Fruit fly (Drosophila melanogaster) whole organism, prepupa: ENCODE data around the gene CCAP.

ENCODE experiments used
- CG16779 ChIP-seq: fragments of 200-800 bp; sonication (Bioruptor generic); optimal IDR thresholded peaks from 3 replicates; lab custom pipeline; 2017; ENCODE audit warnings: missing biosample characterization, mild to moderate bottlenecking, missing genetic modification characterization
- pdm3 ChIP-seq: fragments of 200-800 bp; sonication (Bioruptor generic); optimal IDR thresholded peaks from 3 replicates; lab custom pipeline; 2016; ENCODE audit warnings: missing biosample characterization, missing genetic modification characterization

DNA sequence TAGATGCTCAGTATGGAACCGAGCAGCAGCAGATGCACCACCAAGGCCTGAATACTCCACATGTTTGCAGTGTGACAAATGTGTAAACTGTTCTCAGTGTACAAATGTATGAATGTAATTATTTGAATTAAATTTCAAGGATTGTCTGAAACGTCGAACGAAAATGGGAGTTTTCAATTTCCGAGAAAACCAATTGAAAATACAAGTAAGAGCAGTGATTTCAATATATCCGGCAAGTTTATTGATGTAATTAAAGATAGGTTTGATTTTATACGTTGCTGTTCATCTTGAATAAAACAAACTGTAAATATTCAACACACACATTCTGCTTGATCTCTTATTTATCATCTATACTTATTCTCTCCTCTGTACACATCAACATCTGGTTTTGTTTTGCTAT lies 8.8 kb upstream of the CCAP start, which contains the start of gene CG4907:
- TF ChIP-seq CG16779 (tag; lab: Kevin White, UChicago), result no peak
- TF ChIP-seq pdm3 (GFP tag; lab: Kevin White, UChicago), result no peak
